Worm (Caenorhabditis elegans): ENCODE results near the gene srh-190.

srh-190 gene

ce11 chrV:3884550-3884949, 18.4 kb upstream of the srh-190 start:
- TF ChIP-seq lin-39 (tag; optimal IDR thresholded peaks at IDR 0.05): no peak

ce11 chrV:3886104-3886503, 16.8 kb upstream of the srh-190 start, which contains the start of gene nhr-124:
TSS of gene nhr-124 (minus strand) at chrV:3886204.
- no peak for TF ChIP-seq nhr-11 (tag; optimal IDR thresholded peaks at IDR 0.05)
- no peak for TF ChIP-seq ztf-11 (tag; optimal IDR thresholded peaks at IDR 0.05)
- TF ChIP-seq alr-1 (tag; optimal IDR thresholded peaks at IDR 0.05): no peak
- no peak for TF ChIP-seq nhr-12 (tag; optimal IDR thresholded peaks at IDR 0.05)
- no peak for TF ChIP-seq crh-2 (tag; optimal IDR thresholded peaks at IDR 0.05)
- no peak for TF ChIP-seq sma-9 (GFP tag; optimal IDR thresholded peaks at IDR 0.05)
- TF ChIP-seq sma-9 (tag; optimal IDR thresholded peaks at IDR 0.05): no peak
- TF ChIP-seq unc-39 (tag; optimal IDR thresholded peaks at IDR 0.05): no peak
- TF ChIP-seq elt-1 (tag; optimal IDR thresholded peaks at IDR 0.05): no peak
- TF ChIP-seq ama-1 (optimal IDR thresholded peaks at IDR 0.05): no peak
- TF ChIP-seq lin-11 (tag; optimal IDR thresholded peaks at IDR 0.05): no peak
- no peak for TF ChIP-seq ztf-4 (tag; optimal IDR thresholded peaks at IDR 0.05)
- no peak for TF ChIP-seq lin-39 (tag; optimal IDR thresholded peaks at IDR 0.05)
- no peak for TF ChIP-seq skn-1 (tag; optimal IDR thresholded peaks at IDR 0.05)
- TF ChIP-seq R02D3.7 (tag; optimal IDR thresholded peaks at IDR 0.05): no peak
- TF ChIP-seq mab-5 (tag; optimal IDR thresholded peaks at IDR 0.05): no peak
- no peak for TF ChIP-seq unc-62 (GFP tag; optimal IDR thresholded peaks at IDR 0.05)
- TF ChIP-seq blmp-1 (tag; optimal IDR thresholded peaks at IDR 0.05; ENCODE audit: insufficient read depth): no peak
- no peak for TF ChIP-seq fos-1 (tag; optimal IDR thresholded peaks at IDR 0.05)
- no peak for TF ChIP-seq nhr-6 (tag; optimal IDR thresholded peaks at IDR 0.05)

DNA sequence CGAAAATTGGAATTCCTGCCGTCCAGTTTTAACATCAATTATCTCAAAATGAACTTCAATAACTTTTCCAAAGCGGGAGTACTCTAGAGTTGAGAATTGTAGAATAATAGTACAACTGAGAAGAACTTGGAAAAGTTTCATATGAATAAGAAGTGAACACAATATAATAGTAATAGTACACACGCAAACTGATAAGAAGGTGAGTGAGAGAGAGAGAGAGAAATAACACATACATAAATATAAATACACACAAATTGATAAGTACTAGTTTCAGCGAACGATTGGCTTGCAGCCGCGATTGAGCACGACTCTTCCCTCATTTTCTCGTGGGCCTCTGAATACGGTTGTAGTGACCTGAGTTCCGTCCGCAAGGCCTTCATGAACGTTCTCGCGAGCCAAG, 13.8 kb upstream of the srh-190 start, which contains the start of gene C17E7.13:
C17E7.13 (minus strand) TSS at position 176 of the 400 bp plus-strand sequence.
- TF ChIP-seq fos-1 (tag; optimal IDR thresholded peaks at IDR 0.05) (peak; percentile 59), ceh-16 (tag; optimal IDR thresholded peaks at IDR 0.05) (no peak), sem-4 (tag; optimal IDR thresholded peaks at IDR 0.05) (no peak)

DNA sequence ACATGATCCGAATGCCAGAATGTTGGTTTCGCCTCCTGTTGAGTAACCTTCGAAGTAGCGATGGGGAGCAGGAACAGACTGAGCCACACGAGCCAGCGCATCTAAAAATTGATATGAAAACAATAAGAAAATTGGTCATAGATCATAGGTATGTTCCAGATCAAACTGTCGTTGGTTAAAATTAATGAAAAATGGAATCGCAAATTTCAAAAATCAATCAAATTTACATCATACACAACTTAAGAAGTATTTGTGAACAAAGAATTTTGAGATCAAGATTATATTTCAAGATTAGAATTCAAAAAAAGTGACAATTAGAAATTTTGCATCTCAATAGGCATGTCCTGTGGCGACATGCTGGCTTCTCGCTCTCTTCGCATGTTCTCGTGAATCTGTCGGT, 12.1 kb upstream of the srh-190 start, which contains the start of gene C17E7.9:
C17E7.9 (minus strand) TSS at position 101 of the 400 bp plus-strand sequence.
- TF ChIP-seq nhr-10 (tag; optimal IDR thresholded peaks at IDR 0.05) (no peak), nhr-11 (tag; optimal IDR thresholded peaks at IDR 0.05) (no peak), lsy-2 (tag; optimal IDR thresholded peaks at IDR 0.05) (no peak), snpc-4 (tag; optimal IDR thresholded peaks at IDR 0.05) (no peak), skn-1 (tag; optimal IDR thresholded peaks at IDR 0.05) (no peak), nhr-21 (tag; optimal IDR thresholded peaks at IDR 0.05) (no peak), mdl-1 (tag; optimal IDR thresholded peaks at IDR 0.05) (no peak), ZK546.5 (tag; optimal IDR thresholded peaks at IDR 0.05) (no peak)

ce11 chrV:3891919-3892318, 11.0 kb upstream of the srh-190 start, which contains the start of gene C17E7.12:
TSS of gene C17E7.12 (minus strand) at chrV:3892019.
- TF ChIP-seq blmp-1 (tag; optimal IDR thresholded peaks at IDR 0.05; ENCODE audit: insufficient read depth) (no peak), elt-3 (tag; optimal IDR thresholded peaks at IDR 0.05) (no peak), crh-2 (tag; optimal IDR thresholded peaks at IDR 0.05) (no peak), nhr-12 (tag; optimal IDR thresholded peaks at IDR 0.05) (no peak), mab-5 (tag; optimal IDR thresholded peaks at IDR 0.05) (no peak), peb-1 (tag; optimal IDR thresholded peaks at IDR 0.05) (no peak), alr-1 (tag; optimal IDR thresholded peaks at IDR 0.05) (no peak), ZK546.5 (tag; optimal IDR thresholded peaks at IDR 0.05) (no peak), Y55F3AM.14 (GFP tag; optimal IDR thresholded peaks at IDR 0.05) (no peak), C34F6.9 (tag; optimal IDR thresholded peaks at IDR 0.05) (no peak), sem-4 (tag; optimal IDR thresholded peaks at IDR 0.05) (no peak), dmd-4 (tag; optimal IDR thresholded peaks at IDR 0.05) (no peak), egl-27 (tag; optimal IDR thresholded peaks at IDR 0.05) (no peak)

DNA sequence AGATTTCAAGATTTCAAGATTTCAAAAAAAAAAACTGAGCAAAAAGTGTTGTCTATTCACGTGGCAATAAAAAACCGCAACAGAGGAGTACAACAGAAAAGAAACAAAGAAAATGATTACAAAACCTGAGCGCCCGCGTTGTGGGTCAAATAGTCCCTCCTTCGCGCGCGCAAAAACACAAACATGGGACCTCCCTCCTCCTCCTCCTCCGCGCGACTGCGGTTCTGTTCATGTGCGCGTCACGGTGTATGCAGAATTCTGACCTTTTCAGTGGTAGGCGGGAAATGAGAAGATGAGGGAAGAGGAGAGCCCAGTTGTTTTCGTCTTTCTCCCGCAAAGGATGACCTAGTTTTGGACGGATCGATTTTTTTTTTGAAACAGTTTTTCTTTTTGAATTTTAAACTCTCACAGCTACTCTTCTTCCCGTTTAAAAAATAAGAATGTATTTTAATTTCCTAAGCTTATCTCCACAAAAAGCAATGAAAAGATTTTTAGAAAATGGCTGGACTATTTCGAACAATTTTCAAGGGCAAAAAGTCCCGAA, 10.5 kb upstream of the srh-190 start, which contains the start of gene C17E7.4:
C17E7.4 (plus strand) TSS at position 494 of the 544 bp plus-strand sequence.
- TF ChIP-seq nhr-10 (tag; optimal IDR thresholded peaks at IDR 0.05) (no peak), elt-3 (tag; optimal IDR thresholded peaks at IDR 0.05) (no peak), blmp-1 (tag; optimal IDR thresholded peaks at IDR 0.05; ENCODE audit: insufficient read depth) (no peak), aly-2 (tag; optimal IDR thresholded peaks at IDR 0.05) (no peak), ceh-82 (tag; optimal IDR thresholded peaks at IDR 0.05) (no peak), nhr-21 (tag; optimal IDR thresholded peaks at IDR 0.05) (no peak), unc-62 (GFP tag; optimal IDR thresholded peaks at IDR 0.05) (no peak), ztf-11 (tag; optimal IDR thresholded peaks at IDR 0.05) (no peak), mab-5 (tag; optimal IDR thresholded peaks at IDR 0.05) (no peak), C34F6.9 (tag; optimal IDR thresholded peaks at IDR 0.05) (no peak), lsy-2 (tag; optimal IDR thresholded peaks at IDR 0.05) (no peak), zag-1 (tag; optimal IDR thresholded peaks at IDR 0.05) (no peak), F13H6.1 (tag; optimal IDR thresholded peaks at IDR 0.05) (no peak), gmeb-1 (tag; optimal IDR thresholded peaks at IDR 0.05) (no peak), unc-39 (tag; optimal IDR thresholded peaks at IDR 0.05) (no peak), snpc-4 (tag; optimal IDR thresholded peaks at IDR 0.05) (no peak), sma-9 (GFP tag; optimal IDR thresholded peaks at IDR 0.05) (no peak), sma-9 (tag; optimal IDR thresholded peaks at IDR 0.05) (no peak), R02D3.7 (tag; optimal IDR thresholded peaks at IDR 0.05) (no peak), Y55F3AM.14 (GFP tag; optimal IDR thresholded peaks at IDR 0.05) (no peak), egl-27 (tag; optimal IDR thresholded peaks at IDR 0.05) (no peak)
